Worm (Caenorhabditis elegans) whole organism, mixed stage, embryonic: ENCODE results near the gene T05C12.11.

Experiments used
- bed-3 ChIP-seq: fragments of 200-800 bp; sonication (Bioruptor generic); optimal IDR thresholded peaks from 3 replicates; lab custom pipeline; 2018; ENCODE audit warnings: mild to moderate bottlenecking, missing genetic modification characterization, moderate library complexity, missing compliant biosample characterization
- blmp-1 ChIP-seq: fragments of 150-350 bp; optimal IDR thresholded peaks from 2 replicates; lab custom pipeline; 2014; ENCODE audit warnings: missing biosample characterization, missing genetic modification characterization
- ceh-39 ChIP-seq: fragments of 150-350 bp; optimal IDR thresholded peaks from 2 replicates; lab custom pipeline; 2014; ENCODE audit warnings: missing biosample characterization, missing genetic modification characterization
- ceh-43 ChIP-seq: fragments of 200-800 bp; sonication (Bioruptor generic); optimal IDR thresholded peaks from 2 replicates; lab custom pipeline; 2018; ENCODE audit warnings: mild to moderate bottlenecking, missing genetic modification characterization, moderate library complexity, missing compliant biosample characterization
- ces-1 ChIP-seq: fragments of 150-350 bp; optimal IDR thresholded peaks from 2 replicates; lab custom pipeline; 2014; ENCODE audit warnings: missing biosample characterization, missing genetic modification reagents, missing genetic modification characterization
- cnd-1 ChIP-seq: fragments of 200-800 bp; sonication (Bioruptor generic); optimal IDR thresholded peaks from 2 replicates; lab custom pipeline; 2018; ENCODE audit warnings: mild to moderate bottlenecking, missing genetic modification characterization, missing compliant biosample characterization
- drap-1 ChIP-seq: fragments of 200-800 bp; sonication (Bioruptor generic); optimal IDR thresholded peaks from 3 replicates; lab custom pipeline; 2018; ENCODE audit warnings: mild to moderate bottlenecking, missing genetic modification characterization, missing compliant biosample characterization
- elt-1 ChIP-seq: sonication (generic microtip); optimal IDR thresholded peaks from 2 replicates; lab custom pipeline; 2017; ENCODE audit warnings: missing genetic modification characterization, mild to moderate bottlenecking, missing compliant biosample characterization, antibody characterized with exemption, moderate library complexity, borderline replicate concordance; ENCODE audit not compliant: insufficient read depth
- flh-1 ChIP-seq: fragments of 200-800 bp; sonication (Bioruptor generic); optimal IDR thresholded peaks from 2 replicates; lab custom pipeline; 2018; ENCODE audit warnings: mild to moderate bottlenecking, missing genetic modification characterization, moderate library complexity, missing compliant biosample characterization
- ham-2 ChIP-seq: fragments of 200-800 bp; sonication (Bioruptor generic); optimal IDR thresholded peaks from 2 replicates; lab custom pipeline; 2018; ENCODE audit warnings: mild to moderate bottlenecking, missing genetic modification characterization, missing compliant biosample characterization
- hlh-1 ChIP-seq: fragments of 150-350 bp; optimal IDR thresholded peaks from 2 replicates; lab custom pipeline; 2014; ENCODE audit warnings: missing biosample characterization, missing genetic modification reagents, missing genetic modification characterization
- lin-13 ChIP-seq: fragments of 150-350 bp; optimal IDR thresholded peaks from 2 replicates; lab custom pipeline; 2014; ENCODE audit warnings: missing biosample characterization, missing genetic modification characterization
- lin-32 ChIP-seq: fragments of 200-800 bp; sonication (Bioruptor generic); optimal IDR thresholded peaks from 2 replicates; lab custom pipeline; 2018; ENCODE audit warnings: mild to moderate bottlenecking, missing genetic modification characterization, missing compliant biosample characterization
- lsy-2 ChIP-seq: fragments of 150-350 bp; optimal IDR thresholded peaks from 2 replicates; lab custom pipeline; 2014; ENCODE audit warnings: missing biosample characterization, missing genetic modification characterization
- mab-5 ChIP-seq: fragments of 150-350 bp; optimal IDR thresholded peaks from 2 replicates; lab custom pipeline; 2014; ENCODE audit warnings: missing biosample characterization, missing genetic modification characterization
- mep-1 ChIP-seq: fragments of 150-350 bp; optimal IDR thresholded peaks from 2 replicates; lab custom pipeline; 2017; ENCODE audit warnings: missing biosample characterization, missing genetic modification reagents, missing genetic modification characterization, inconsistent platforms
- mls-2 ChIP-seq: sonication (generic microtip); optimal IDR thresholded peaks from 2 replicates; lab custom pipeline; 2016; ENCODE audit warnings: mild to moderate bottlenecking, missing genetic modification characterization, moderate library complexity, missing compliant biosample characterization
- nhr-12 ChIP-seq: fragments of 150-350 bp; optimal IDR thresholded peaks from 2 replicates; lab custom pipeline; 2014; ENCODE audit warnings: missing biosample characterization, missing genetic modification characterization
- nhr-2 ChIP-seq: fragments of 150-350 bp; optimal IDR thresholded peaks from 2 replicates; lab custom pipeline; 2014; ENCODE audit warnings: missing biosample characterization, missing genetic modification characterization
- nhr-237 ChIP-seq: fragments of 150-350 bp; optimal IDR thresholded peaks from 2 replicates; lab custom pipeline; 2014; ENCODE audit warnings: missing biosample characterization, missing genetic modification characterization
- nhr-28 ChIP-seq: fragments of 150-350 bp; optimal IDR thresholded peaks from 2 replicates; lab custom pipeline; 2014; ENCODE audit warnings: missing biosample characterization, missing genetic modification characterization
- pha-4 ChIP-seq: fragments of 150-350 bp; optimal IDR thresholded peaks from 2 replicates; lab custom pipeline; 2018; ENCODE audit warnings: missing biosample characterization, missing genetic modification reagents, missing genetic modification characterization
- snpc-4 ChIP-seq: fragments of 150-350 bp; optimal IDR thresholded peaks from 2 replicates; lab custom pipeline; 2014; ENCODE audit warnings: missing biosample characterization, missing genetic modification characterization
- tbx-8 ChIP-seq: fragments of 200-800 bp; sonication (Bioruptor generic); optimal IDR thresholded peaks from 2 replicates; lab custom pipeline; 2018; ENCODE audit warnings: mild to moderate bottlenecking, missing genetic modification characterization, moderate library complexity, missing compliant biosample characterization
- unc-120 ChIP-seq: sonication (generic microtip); optimal IDR thresholded peaks from 2 replicates; lab custom pipeline; 2017; ENCODE audit warnings: missing genetic modification characterization, missing compliant biosample characterization; ENCODE audit not compliant: poor library complexity, severe bottlenecking
- unc-39 ChIP-seq: fragments of 150-350 bp; optimal IDR thresholded peaks from 2 replicates; lab custom pipeline; 2014; ENCODE audit warnings: missing biosample characterization, missing genetic modification characterization
- unc-62 ChIP-seq: fragments of 150-350 bp; optimal IDR thresholded peaks from 2 replicates; lab custom pipeline; 2014; ENCODE audit warnings: missing biosample characterization, missing genetic modification reagents, missing genetic modification characterization
- zip-8 ChIP-seq: fragments of 150-350 bp; optimal IDR thresholded peaks from 2 replicates; lab custom pipeline; 2014; ENCODE audit warnings: missing biosample characterization, missing genetic modification characterization
- ztf-11 ChIP-seq: fragments of 150-350 bp; optimal IDR thresholded peaks from 2 replicates; lab custom pipeline; 2014; ENCODE audit warnings: missing biosample characterization, missing genetic modification characterization

Gene T05C12.11

DNA sequence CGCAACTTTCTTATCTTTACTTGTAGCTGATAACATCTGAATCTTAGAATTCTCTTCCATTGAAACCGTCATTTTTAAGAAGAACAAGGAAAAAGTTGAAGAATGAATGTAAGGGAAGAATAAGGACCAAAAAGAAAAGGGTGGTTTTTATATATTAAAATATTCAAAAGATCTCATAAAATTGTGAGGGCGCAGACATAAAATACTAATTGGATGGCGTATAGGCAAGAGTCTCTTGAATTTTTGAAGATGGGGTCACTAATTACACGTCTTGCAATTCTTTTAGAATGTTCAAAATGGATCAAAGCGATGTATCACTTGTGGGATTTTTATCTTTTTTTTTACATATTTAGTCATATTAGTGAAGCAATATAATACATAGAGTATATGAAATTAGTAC lies 42.4 kb upstream of the T05C12.11 start, which contains the start of gene twk-3:
TSS of gene twk-3 (minus strand) at position 101 of the 400 bp plus-strand sequence.
- TF ChIP-seq tbx-8 (GFP tag; lab: Kevin White, UChicago) = no peak
- TF ChIP-seq lin-13 = no peak
- no peak for TF ChIP-seq ztf-11
- no peak for TF ChIP-seq ham-2 (GFP tag; lab: Kevin White, UChicago)
- no peak for TF ChIP-seq zip-8 (tag; lab: Kevin White, UChicago)
- no peak for TF ChIP-seq lin-32
- TF ChIP-seq nhr-237 (tag; lab: Kevin White, UChicago) = no peak
- TF ChIP-seq unc-39 (tag; lab: Kevin White, UChicago) = no peak
- no peak for TF ChIP-seq pha-4
- TF ChIP-seq nhr-2 (tag; lab: Kevin White, UChicago) = no peak

- TF ChIP-seq cnd-1 (tag; lab: Kevin White, UChicago) (no peak), nhr-28 (no peak), ceh-39 (no peak)
Observed at ce11 chrII:8209476-8209875, 39.2 kb upstream of the T05C12.11 start, which contains the start of gene M110.8. Gene M110.8, minus strand, starts transcription at chrII:8209576.

- TF ChIP-seq snpc-4 (tag; lab: Kevin White, UChicago) = no peak
- TF ChIP-seq unc-120 (tag; lab: Kevin White, UChicago) = no peak
- no peak for TF ChIP-seq blmp-1
- no peak for TF ChIP-seq ham-2 (GFP tag; lab: Kevin White, UChicago)
- TF ChIP-seq ces-1 = no peak
- TF ChIP-seq nhr-237 (tag; lab: Kevin White, UChicago) = no peak
Observed at ce11 chrII:8205612-8206011, 35.3 kb upstream of the T05C12.11 start.

ce11 chrII:8204039-8204438 lies 33.8 kb upstream of the T05C12.11 start, which contains the start of gene col-76:
Gene col-76, plus strand, starts transcription at chrII:8204339.
- TF ChIP-seq nhr-12 (tag; lab: Kevin White, UChicago) (no peak), elt-1 (tag; lab: Kevin White, UChicago) (peak; percentile 8)
- TF ChIP-seq, all 35 proteins: peak for 1

DNA sequence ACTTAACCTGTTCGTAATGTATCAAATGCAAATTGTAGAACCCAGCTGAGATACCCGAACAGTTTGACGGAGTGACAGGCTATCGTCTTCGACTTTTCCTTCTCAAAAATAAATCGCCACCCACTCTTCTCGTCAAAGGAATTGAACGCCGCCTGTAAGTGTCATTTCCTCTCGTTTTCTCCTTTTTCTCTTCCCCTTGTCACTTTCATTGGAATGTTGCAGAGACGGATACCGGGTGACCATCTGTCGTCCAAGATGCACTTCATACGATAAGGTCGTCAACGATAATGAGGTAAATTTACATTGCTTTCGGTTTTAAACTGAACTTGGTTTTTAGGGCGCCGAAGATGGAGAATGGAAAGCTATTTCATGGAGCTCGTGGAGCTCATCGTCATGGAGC lies 29.5 kb upstream of the T05C12.11 start:
- no peak for TF ChIP-seq ceh-39
- TF ChIP-seq nhr-12 (tag; lab: Kevin White, UChicago) = no peak
- no peak for TF ChIP-seq cnd-1 (tag; lab: Kevin White, UChicago)
- peak; percentile 43 for TF ChIP-seq unc-62 (GFP tag; lab: Kevin White, UChicago)
- no peak for TF ChIP-seq mab-5
- no peak for TF ChIP-seq ces-1
- peak; percentile 74 for TF ChIP-seq blmp-1
- no peak for TF ChIP-seq nhr-28

- no peak for TF ChIP-seq hlh-1 (tag; lab: Kevin White, UChicago)
- TF ChIP-seq nhr-237 (tag; lab: Kevin White, UChicago) = no peak
- TF ChIP-seq elt-1 (tag; lab: Kevin White, UChicago) = no peak
- no peak for TF ChIP-seq nhr-2 (tag; lab: Kevin White, UChicago)
- no peak for TF ChIP-seq flh-1 (GFP tag; lab: Kevin White, UChicago)
- TF ChIP-seq tbx-8 (GFP tag; lab: Kevin White, UChicago) = no peak
- no peak for TF ChIP-seq unc-62 (GFP tag; lab: Kevin White, UChicago)
- no peak for TF ChIP-seq drap-1 (GFP tag; lab: Kevin White, UChicago)
- TF ChIP-seq nhr-12 (tag; lab: Kevin White, UChicago) = no peak
- no peak for TF ChIP-seq mep-1 (tag; lab: Kevin White, UChicago)
- no peak for TF ChIP-seq bed-3
- no peak for TF ChIP-seq ceh-43 (GFP tag; lab: Kevin White, UChicago)
- no peak for TF ChIP-seq unc-39 (tag; lab: Kevin White, UChicago)
- TF ChIP-seq lsy-2 (tag; lab: Kevin White, UChicago) = no peak
- TF ChIP-seq zip-8 (tag; lab: Kevin White, UChicago) = no peak
- TF ChIP-seq ces-1 = no peak
- no peak for TF ChIP-seq pha-4
- no peak for TF ChIP-seq mls-2
- TF ChIP-seq ham-2 (GFP tag; lab: Kevin White, UChicago) = no peak
Observed at ce11 chrII:8198503-8198902, 28.2 kb upstream of the T05C12.11 start, which contains the start of gene qua-1. Gene qua-1, plus strand, starts transcription at chrII:8198803.
